Worm (Caenorhabditis elegans) whole organism, young adult: ENCODE results near the gene atg-3.

ENCODE experiments used
- B0035.1 ChIP-seq: sonication (generic microtip); optimal IDR thresholded peaks from 2 replicates; lab custom pipeline; 2016; ENCODE audit warnings: missing genetic modification characterization, mild to moderate bottlenecking, missing compliant biosample characterization, missing genotype, missing genetic modification reagents
- B0336.3 ChIP-seq: fragments of 200-800 bp; sonication (Bioruptor generic); IDR thresholded peaks from 2 replicates; pipeline ENCODE4 v1.3.6; 2022; ENCODE audit warnings: missing genetic modification characterization, missing compliant biosample characterization
- C17E4.6 ChIP-seq: fragments of 200-800 bp; sonication (Bioruptor generic); IDR thresholded peaks from 2 replicates; pipeline ENCODE4 v1.3.6; 2022; ENCODE audit warnings: missing genetic modification reagents, missing genetic modification characterization, missing compliant biosample characterization
- F22D6.2 ChIP-seq: sonication (generic microtip); optimal IDR thresholded peaks from 2 replicates; lab custom pipeline; 2016; ENCODE audit warnings: mild to moderate bottlenecking, missing genetic modification characterization, missing compliant biosample characterization
- F49E8.2 ChIP-seq: sonication (generic microtip); optimal IDR thresholded peaks from 3 replicates; lab custom pipeline; 2017; ENCODE audit warnings: missing genetic modification characterization, mild to moderate bottlenecking, missing compliant biosample characterization, antibody characterized with exemption, moderate library complexity; ENCODE audit not compliant: insufficient read depth
- F57A8.1 ChIP-seq: fragments of 200-800 bp; sonication (Bioruptor generic); optimal IDR thresholded peaks from 2 replicates; lab custom pipeline; 2018; ENCODE audit warnings: mild to moderate bottlenecking, missing genetic modification characterization, moderate library complexity, missing compliant biosample characterization
- Y56A3A.18 ChIP-seq: fragments of 200-800 bp; sonication (Bioruptor generic); IDR thresholded peaks from 2 replicates; pipeline ENCODE4 v1.3.6; 2022; ENCODE audit warnings: missing genetic modification reagents, missing genetic modification characterization, missing compliant biosample characterization
- Y95B8A.8 ChIP-seq: fragments of 200-800 bp; sonication (Bioruptor generic); IDR thresholded peaks from 2 replicates; pipeline ENCODE4 v1.3.6; 2022; ENCODE audit warnings: missing genetic modification reagents, missing genetic modification characterization, missing compliant biosample characterization
- athp-1 ChIP-seq: sonication (generic microtip); optimal IDR thresholded peaks from 2 replicates; lab custom pipeline; 2017; ENCODE audit warnings: mild to moderate bottlenecking, missing genetic modification characterization, missing compliant biosample characterization
- attf-3 ChIP-seq: fragments of 200-800 bp; sonication (Bioruptor generic); conservative IDR thresholded peaks from 2 replicates; pipeline ENCODE4 v1.3.6; 2022; ENCODE audit warnings: missing genetic modification reagents, missing genetic modification characterization, missing compliant biosample characterization
- attf-5 ChIP-seq: fragments of 200-800 bp; sonication (Bioruptor generic); optimal IDR thresholded peaks from 2 replicates; lab custom pipeline; 2018; ENCODE audit warnings: mild to moderate bottlenecking, missing genetic modification characterization, missing compliant biosample characterization
- bed-2 ChIP-seq: fragments of 200-800 bp; sonication (Bioruptor generic); IDR thresholded peaks from 2 replicates; pipeline ENCODE4 v1.3.6; 2022; ENCODE audit warnings: missing genetic modification reagents, missing genetic modification characterization, missing compliant biosample characterization
- cebp-1 ChIP-seq, 2 experiments: fragments of 200-800 bp in 1 of 2; sonication (Bioruptor generic) in 1 of 2; sonication (generic microtip) in 1 of 2; IDR thresholded peaks in 1 of 2; optimal IDR thresholded peaks in 1 of 2; 2 replicates each; pipeline versions ENCODE4 v1.3.6 to Lab custom; 2017 to 2022; ENCODE audit warnings: missing compliant biosample characterization in 2 of 2, missing genetic modification characterization in 2 of 2, mild to moderate bottlenecking in 1 of 2, missing genetic modification reagents in 1 of 2, moderate library complexity in 1 of 2
- ceh-58 ChIP-seq: fragments of 200-800 bp; sonication (Bioruptor generic); IDR thresholded peaks from 2 replicates; pipeline ENCODE4 v1.3.6; 2022; ENCODE audit warnings: missing genetic modification characterization, missing compliant biosample characterization
- dox-1 ChIP-seq: fragments of 200-800 bp; sonication (Bioruptor generic); IDR thresholded peaks from 2 replicates; pipeline ENCODE4 v1.3.6; 2022; ENCODE audit warnings: missing genetic modification reagents, missing genetic modification characterization, missing compliant biosample characterization
- dpl-1 ChIP-seq: fragments of 150-350 bp; optimal IDR thresholded peaks from 2 replicates; lab custom pipeline; 2014; ENCODE audit warnings: missing biosample characterization, missing genetic modification reagents, missing genetic modification characterization
- egrh-3 ChIP-seq: fragments of 200-800 bp; sonication (Bioruptor generic); IDR thresholded peaks from 2 replicates; pipeline ENCODE4 v1.3.6; 2022; ENCODE audit warnings: missing genetic modification reagents, missing genetic modification characterization, missing compliant biosample characterization
- ets-4 ChIP-seq: fragments of 200-800 bp; sonication (Bioruptor generic); optimal IDR thresholded peaks from 2 replicates; lab custom pipeline; 2018; ENCODE audit warnings: mild to moderate bottlenecking, missing genetic modification characterization, missing compliant biosample characterization
- him-1 ChIP-seq: sonication (generic microtip); optimal IDR thresholded peaks from 2 replicates; lab custom pipeline; 2016; ENCODE audit warnings: missing genotype, missing genetic modification reagents, missing genetic modification characterization, missing compliant biosample characterization
- hmg-1.2 ChIP-seq: fragments of 200-800 bp; sonication (Bioruptor generic); IDR thresholded peaks from 2 replicates; pipeline ENCODE4 v1.3.6; 2022; ENCODE audit warnings: missing genetic modification reagents, missing genetic modification characterization, missing compliant biosample characterization
- hsf-1 ChIP-seq: fragments of 200-800 bp; sonication (Bioruptor generic); IDR thresholded peaks from 2 replicates; pipeline ENCODE4 v1.3.6; 2022; ENCODE audit warnings: missing genetic modification reagents, missing genetic modification characterization, missing compliant biosample characterization
- lin-26 ChIP-seq: fragments of 200-800 bp; sonication (Bioruptor generic); IDR thresholded peaks from 2 replicates; pipeline ENCODE4 v1.3.6; 2022; ENCODE audit warnings: missing genetic modification reagents, missing genetic modification characterization, missing compliant biosample characterization
- lin-40 ChIP-seq: sonication (generic microtip); optimal IDR thresholded peaks from 2 replicates; lab custom pipeline; 2016; ENCODE audit warnings: missing genetic modification characterization, mild to moderate bottlenecking, missing compliant biosample characterization, missing genotype, missing genetic modification reagents
- lin-54 ChIP-seq: fragments of 200-800 bp; sonication (Bioruptor generic); optimal IDR thresholded peaks from 2 replicates; lab custom pipeline; 2018; ENCODE audit warnings: mild to moderate bottlenecking, missing genetic modification characterization, missing compliant biosample characterization
- lir-1 ChIP-seq: fragments of 200-800 bp; sonication (Bioruptor generic); conservative IDR thresholded peaks from 2 replicates; pipeline ENCODE4 v1.3.6; 2022; ENCODE audit warnings: missing genetic modification reagents, missing genetic modification characterization, missing compliant biosample characterization
- lsl-1 ChIP-seq: fragments of 200-800 bp; sonication (Bioruptor generic); optimal IDR thresholded peaks from 2 replicates; lab custom pipeline; 2018; ENCODE audit warnings: mild to moderate bottlenecking, missing genetic modification characterization, moderate library complexity, missing compliant biosample characterization
- madf-10 ChIP-seq: sonication (generic microtip); optimal IDR thresholded peaks from 2 replicates; lab custom pipeline; 2016; ENCODE audit warnings: mild to moderate bottlenecking, missing genetic modification characterization, missing compliant biosample characterization
- mes-4 ChIP-seq: sonication (generic microtip); optimal IDR thresholded peaks from 2 replicates; lab custom pipeline; 2016; ENCODE audit warnings: missing genotype, missing genetic modification characterization, missing compliant biosample characterization
- mxl-1 ChIP-seq: sonication (generic microtip); optimal IDR thresholded peaks from 2 replicates; lab custom pipeline; 2016; ENCODE audit warnings: missing genetic modification characterization, missing compliant biosample characterization
- nfya-2 ChIP-seq: fragments of 200-800 bp; sonication (Bioruptor generic); IDR thresholded peaks from 2 replicates; pipeline ENCODE4 v1.3.6; 2022; ENCODE audit warnings: missing genetic modification reagents, missing genetic modification characterization, missing compliant biosample characterization
- nfyb-1 ChIP-seq: fragments of 200-800 bp; sonication (Bioruptor generic); IDR thresholded peaks from 2 replicates; pipeline ENCODE4 v1.3.6; 2022; ENCODE audit warnings: missing genetic modification reagents, missing genetic modification characterization, missing compliant biosample characterization
- nhr-80 ChIP-seq: sonication (generic microtip); optimal IDR thresholded peaks from 2 replicates; lab custom pipeline; 2016; ENCODE audit warnings: missing genetic modification characterization, missing compliant biosample characterization
- pha-4 ChIP-seq: fragments of 150-350 bp; sonication (generic microtip); optimal IDR thresholded peaks from 2 replicates; lab custom pipeline; 2014; ENCODE audit warnings: missing biosample characterization, missing genetic modification reagents, missing genetic modification characterization
- rec-8 ChIP-seq, 2 experiments: sonication (generic microtip); optimal IDR thresholded peaks; 2 replicates each; lab custom pipeline; 2016; ENCODE audit warnings: mild to moderate bottlenecking in 2 of 2, missing genetic modification characterization in 2 of 2, missing genetic modification reagents in 2 of 2, missing genotype in 2 of 2, missing biosample characterization in 1 of 2, missing compliant biosample characterization in 1 of 2, moderate library complexity in 1 of 2
- sea-2 ChIP-seq: fragments of 200-800 bp; sonication (Bioruptor generic); IDR thresholded peaks from 2 replicates; pipeline ENCODE4 v1.3.6; 2022; ENCODE audit warnings: missing genetic modification characterization, missing compliant biosample characterization
- snpc-1.3 ChIP-seq: sonication (generic microtip); optimal IDR thresholded peaks from 2 replicates; lab custom pipeline; 2017; ENCODE audit warnings: missing genetic modification characterization, mild to moderate bottlenecking, missing compliant biosample characterization, antibody characterized with exemption, moderate library complexity, missing genotype, missing genetic modification reagents; ENCODE audit not compliant: insufficient read depth
- snpc-3.4 ChIP-seq: sonication (generic microtip); optimal IDR thresholded peaks from 2 replicates; lab custom pipeline; 2017; ENCODE audit warnings: missing genetic modification characterization, mild to moderate bottlenecking, missing compliant biosample characterization, antibody characterized with exemption, moderate library complexity, missing genotype, missing genetic modification reagents
- tbx-9 ChIP-seq: sonication (generic microtip); optimal IDR thresholded peaks from 2 replicates; lab custom pipeline; 2016; ENCODE audit warnings: borderline replicate concordance, missing genetic modification characterization, inconsistent platforms, missing compliant biosample characterization
- xnd-1 ChIP-seq: sonication (generic microtip); optimal IDR thresholded peaks from 2 replicates; lab custom pipeline; 2016; ENCODE audit warnings: missing genotype, missing genetic modification reagents, missing genetic modification characterization, missing compliant biosample characterization
- zfh-2 ChIP-seq: fragments of 200-800 bp; sonication (Bioruptor generic); conservative IDR thresholded peaks from 2 replicates; pipeline ENCODE4 v1.3.6; 2022; ENCODE audit warnings: missing genetic modification reagents, missing genetic modification characterization, missing compliant biosample characterization
- zim-3 ChIP-seq: sonication (generic microtip); optimal IDR thresholded peaks from 2 replicates; lab custom pipeline; 2017; ENCODE audit warnings: mild to moderate bottlenecking, missing genetic modification characterization, moderate library complexity, missing compliant biosample characterization
- ztf-26 ChIP-seq: sonication (generic microtip); optimal IDR thresholded peaks from 2 replicates; lab custom pipeline; 2017; ENCODE audit warnings: missing genetic modification characterization, missing compliant biosample characterization
- ztf-3 ChIP-seq: fragments of 200-800 bp; sonication (Bioruptor generic); optimal IDR thresholded peaks from 2 replicates; lab custom pipeline; 2018; ENCODE audit warnings: mild to moderate bottlenecking, missing genetic modification characterization, missing compliant biosample characterization

Gene atg-3

ce11 chrIV:983558-983957 lies 26.8 kb upstream of the atg-3 start:
- no peak for TF ChIP-seq lin-54
- TF ChIP-seq ets-4 (GFP tag; lab: Kevin White, UChicago) = no peak
- TF ChIP-seq nhr-80 = no peak
- TF ChIP-seq nfya-2 (GFP tag; lab: Robert Waterston, UW) = no peak
- TF ChIP-seq zfh-2 = no peak
- no peak for TF ChIP-seq Y56A3A.18 (GFP tag; lab: Robert Waterston, UW)
- TF ChIP-seq egrh-3 (GFP tag; lab: Robert Waterston, UW) = no peak
- no peak for TF ChIP-seq C17E4.6 (GFP tag; lab: Robert Waterston, UW)
- TF ChIP-seq, all 124 proteins: peak for 0

ce11 chrIV:990352-990751 lies 20.0 kb upstream of the atg-3 start, which contains the start of gene egrh-2:
Gene egrh-2, minus strand, starts transcription at chrIV:990452.
- TF ChIP-seq dpl-1 (GFP tag; lab: Kevin White, UChicago) (no peak), tbx-9 (tag; lab: Kevin White, UChicago) (no peak), madf-10 (tag; lab: Kevin White, UChicago) (no peak), F57A8.1 (GFP tag; lab: Kevin White, UChicago) (no peak), lin-26 (GFP tag; lab: Robert Waterston, UW) (no peak), zim-3 (tag; lab: Kevin White, UChicago) (no peak), nfya-2 (GFP tag; lab: Robert Waterston, UW) (no peak)
- TF ChIP-seq, all 124 proteins: peak for 0

ce11 chrIV:991181-991642 lies 19.1 kb upstream of the atg-3 start:
- TF ChIP-seq nfya-2 (GFP tag; lab: Robert Waterston, UW) (peak; percentile 19; the same call in 1 of the 2 replicates), egrh-3 (GFP tag; lab: Robert Waterston, UW) (peak; percentile 35; the same call in 1 of the 2 replicates), tbx-9 (tag; lab: Kevin White, UChicago) (peak; percentile 10), bed-2 (GFP tag; lab: Robert Waterston, UW) (no peak), nfyb-1 (GFP tag; lab: Robert Waterston, UW) (no peak; the same call in none of the 2 replicates), F49E8.2 (peak; percentile 98), hsf-1 (GFP tag; lab: Robert Waterston, UW) (peak; percentile 80), lsl-1 (GFP tag; lab: Kevin White, UChicago) (peak; percentile 85), attf-5 (peak; percentile 4), lir-1 (GFP tag; lab: Robert Waterston, UW) (peak; percentile 68), athp-1 (tag; lab: Kevin White, UChicago) (peak; percentile 83), mes-4 (peak; percentile 61), nhr-80 (no peak), attf-3 (GFP tag; lab: Robert Waterston, UW) (peak; percentile 75), ceh-58 (GFP tag; lab: Robert Waterston, UW) (0 out of 2 replicates have a peak, but pooled peaks have one; percentile 52), pha-4 (tag; lab: Kevin White, UChicago) (no peak), ztf-26 (tag; lab: Kevin White, UChicago) (no peak), B0035.1 (tag; lab: Kevin White, UChicago) (no peak), mxl-1 (tag; lab: Kevin White, UChicago) (no peak), him-1 (tag; lab: Kevin White, UChicago) (peak; percentile 80), hmg-1.2 (GFP tag; lab: Robert Waterston, UW) (peak; percentile 92), zfh-2 (no peak; the same call in 1 of the 2 replicates), dox-1 (GFP tag; lab: Robert Waterston, UW) (peak; percentile 97), zim-3 (tag; lab: Kevin White, UChicago) (peak; percentile 90), snpc-1.3 (tag; lab: Kevin White, UChicago) (peak; percentile 97), xnd-1 (tag; lab: Kevin White, UChicago) (peak; percentile 52), snpc-3.4 (peak; percentile 98), B0336.3 (GFP tag; lab: Robert Waterston, UW) (peak; percentile 97), F22D6.2 (tag; lab: Kevin White, UChicago) (no peak), rec-8 (tag; optimal IDR thresholded peaks at IDR 0.05; lab: Kevin White, UChicago) (peak; percentile 20 to 80), ztf-3 (GFP tag; lab: Kevin White, UChicago) (no peak), sea-2 (GFP tag; lab: Robert Waterston, UW) (no peak), lin-40 (no peak), Y95B8A.8 (GFP tag; lab: Robert Waterston, UW) (peak; percentile 87), cebp-1 (GFP tag; IDR thresholded peaks at IDR 0.05; lab: Robert Waterston, UW) (no peak), cebp-1 (tag; optimal IDR thresholded peaks at IDR 0.05; lab: Kevin White, UChicago) (peak; percentile 59)
